Fruit fly (Drosophila melanogaster): ENCODE results near the gene CG10654.

DNA sequence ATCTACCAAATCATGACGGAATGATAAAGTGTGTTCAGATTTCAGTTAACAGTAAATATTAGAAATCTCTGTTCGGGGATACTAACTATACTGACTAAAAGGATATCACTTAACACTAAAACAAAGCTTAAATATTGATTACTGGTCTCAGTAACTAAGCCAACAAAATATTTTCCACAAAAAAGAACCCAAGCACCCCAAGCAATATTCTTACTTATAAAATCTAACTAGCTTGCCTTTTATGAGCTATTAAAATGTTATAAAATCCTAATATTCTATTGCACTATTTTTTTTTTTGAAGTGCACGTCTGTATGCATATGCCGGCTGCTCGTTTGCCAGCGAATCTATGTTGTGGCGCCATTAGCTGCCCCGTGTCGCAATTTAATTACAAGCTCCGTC is 41.8 kb upstream of the CG10654 start:
- TF ChIP-seq kay (GFP tag; ENCODE audit: borderline replicate concordance) (no peak), CG14711 (tag; optimal IDR thresholded peaks at IDR 0.05) (no peak), cic (GFP tag; optimal IDR thresholded peaks at IDR 0.05) (no peak), Clk (GFP tag; optimal IDR thresholded peaks at IDR 0.05) (no peak), CG12768 (GFP tag; optimal IDR thresholded peaks at IDR 0.05) (no peak), toe (GFP tag; optimal IDR thresholded peaks at IDR 0.05) (no peak), Hr96 (GFP tag; optimal IDR thresholded peaks at IDR 0.05) (no peak), cnc (optimal IDR thresholded peaks at IDR 0.05) (no peak), CG7045 (GFP tag; optimal IDR thresholded peaks at IDR 0.05) (no peak), tj (GFP tag; optimal IDR thresholded peaks at IDR 0.05) (no peak), CG33017 (tag; optimal IDR thresholded peaks at IDR 0.05) (no peak)
